Worm (Caenorhabditis elegans): ENCODE results near the gene ZC239.17.

DNA sequence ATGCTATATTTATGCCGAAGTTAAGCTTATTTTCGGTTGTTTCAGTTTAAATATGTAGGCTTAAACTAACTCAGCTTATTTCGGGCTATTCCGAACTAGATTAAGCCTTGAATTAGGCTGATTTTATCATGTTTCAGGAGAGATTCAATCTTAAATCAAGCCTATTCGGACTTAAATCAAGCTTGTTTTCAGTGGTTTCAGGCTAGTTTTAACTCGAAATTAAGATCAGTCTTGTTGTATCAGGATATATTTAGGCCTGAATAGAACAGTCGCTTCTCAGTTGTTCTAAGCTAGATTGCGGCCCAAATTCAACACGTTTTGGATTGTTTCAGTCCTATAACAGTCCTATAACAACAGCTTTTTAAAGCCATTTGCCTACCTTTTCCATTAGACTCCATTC, 26.1 kb upstream of the ZC239.17 start:
- TF ChIP-seq F13H6.1 (tag; optimal IDR thresholded peaks at IDR 0.05) (no peak), nhr-21 (tag; optimal IDR thresholded peaks at IDR 0.05) (no peak), ama-1 (optimal IDR thresholded peaks at IDR 0.05) (no peak), gmeb-1 (tag; optimal IDR thresholded peaks at IDR 0.05) (no peak), C34F6.9 (tag; optimal IDR thresholded peaks at IDR 0.05) (no peak), crh-2 (tag; optimal IDR thresholded peaks at IDR 0.05) (no peak), elt-1 (tag; optimal IDR thresholded peaks at IDR 0.05) (no peak), egl-27 (tag; optimal IDR thresholded peaks at IDR 0.05) (no peak)

All from whole organism, L2 larva.